Worm (Caenorhabditis elegans) whole organism, late embryonic: Measurements from ENCODE around the gene M05D6.5.

Experiments
- C38D4.7 ChIP-seq: fragments of 200-800 bp; sonication (Bioruptor generic); optimal IDR thresholded peaks from 2 replicates; lab custom pipeline; 2018; ENCODE audit warnings: mild to moderate bottlenecking, missing genetic modification characterization, moderate library complexity, missing compliant biosample characterization
- F13H6.1 ChIP-seq: sonication (generic microtip); optimal IDR thresholded peaks from 2 replicates; lab custom pipeline; 2016; ENCODE audit warnings: missing genetic modification characterization, missing compliant biosample characterization
- K02D7.2 ChIP-seq: sonication (generic microtip); optimal IDR thresholded peaks from 2 replicates; lab custom pipeline; 2017; ENCODE audit warnings: mild to moderate bottlenecking, missing genetic modification characterization, missing compliant biosample characterization
- K09A11.1 ChIP-seq: sonication (generic microtip); optimal IDR thresholded peaks from 2 replicates; lab custom pipeline; 2017; ENCODE audit warnings: antibody characterized with exemption, mild to moderate bottlenecking, missing genetic modification characterization, missing compliant biosample characterization; ENCODE audit not compliant: insufficient read depth
- Y22D7AL.16 ChIP-seq: sonication (generic microtip); optimal IDR thresholded peaks from 2 replicates; lab custom pipeline; 2016; ENCODE audit warnings: missing genetic modification characterization, missing compliant biosample characterization
- ceh-18 ChIP-seq: sonication (generic microtip); optimal IDR thresholded peaks from 2 replicates; lab custom pipeline; 2016; ENCODE audit warnings: missing genetic modification characterization, missing compliant biosample characterization
- ceh-19 ChIP-seq: fragments of 200-800 bp; sonication (Bioruptor generic); optimal IDR thresholded peaks from 2 replicates; lab custom pipeline; 2018; ENCODE audit warnings: mild to moderate bottlenecking, missing genetic modification characterization, missing compliant biosample characterization
- ceh-22 ChIP-seq: sonication (generic microtip); optimal IDR thresholded peaks from 2 replicates; lab custom pipeline; 2017; ENCODE audit warnings: missing biosample characterization, missing genetic modification characterization
- ceh-24 ChIP-seq: sonication (generic microtip); optimal IDR thresholded peaks from 2 replicates; lab custom pipeline; 2016; ENCODE audit warnings: mild to moderate bottlenecking, missing genetic modification characterization, missing compliant biosample characterization
- ceh-30 ChIP-seq: fragments of 150-350 bp; optimal IDR thresholded peaks from 2 replicates; lab custom pipeline; 2014; ENCODE audit warnings: missing biosample characterization, missing genetic modification characterization
- ceh-34 ChIP-seq: sonication (generic microtip); optimal IDR thresholded peaks from 2 replicates; lab custom pipeline; 2016; ENCODE audit warnings: mild to moderate bottlenecking, missing genetic modification characterization, missing compliant biosample characterization
- ceh-45 ChIP-seq: fragments of 200-800 bp; sonication (Bioruptor generic); IDR thresholded peaks from 2 replicates; pipeline ENCODE4 v1.3.6; 2022; ENCODE audit warnings: missing genetic modification reagents, missing genetic modification characterization, missing compliant biosample characterization
- ceh-48 ChIP-seq: sonication (generic microtip); optimal IDR thresholded peaks from 2 replicates; lab custom pipeline; 2016; ENCODE audit warnings: missing genetic modification characterization, inconsistent platforms, missing compliant biosample characterization
- ceh-6 ChIP-seq: fragments of 200-800 bp; sonication (Bioruptor generic); optimal IDR thresholded peaks from 2 replicates; lab custom pipeline; 2018; ENCODE audit warnings: mild to moderate bottlenecking, missing genetic modification characterization, missing compliant biosample characterization
- ceh-9 ChIP-seq: sonication (generic microtip); optimal IDR thresholded peaks from 2 replicates; lab custom pipeline; 2016; ENCODE audit warnings: mild to moderate bottlenecking, missing genetic modification characterization, inconsistent platforms, missing compliant biosample characterization
- dmd-4 ChIP-seq: sonication (generic microtip); optimal IDR thresholded peaks from 2 replicates; lab custom pipeline; 2016; ENCODE audit warnings: borderline replicate concordance, missing genetic modification characterization, missing compliant biosample characterization
- elt-2 ChIP-seq: sonication (generic microtip); optimal IDR thresholded peaks from 2 replicates; lab custom pipeline; 2016; ENCODE audit warnings: missing genetic modification reagents, missing genetic modification characterization, missing compliant biosample characterization
- elt-4 ChIP-seq: sonication (generic microtip); optimal IDR thresholded peaks from 2 replicates; lab custom pipeline; 2016; ENCODE audit warnings: missing genetic modification characterization, missing compliant biosample characterization
- fax-1 ChIP-seq: sonication (generic microtip); optimal IDR thresholded peaks from 2 replicates; lab custom pipeline; 2016; ENCODE audit warnings: missing genotype, missing genetic modification characterization, missing compliant biosample characterization
- hlh-13 ChIP-seq: fragments of 200-800 bp; sonication (Bioruptor generic); optimal IDR thresholded peaks from 2 replicates; lab custom pipeline; 2018; ENCODE audit warnings: mild to moderate bottlenecking, missing genetic modification characterization, missing compliant biosample characterization
- hlh-15 ChIP-seq: sonication (generic microtip); optimal IDR thresholded peaks from 2 replicates; lab custom pipeline; 2016; ENCODE audit warnings: missing genetic modification characterization, missing compliant biosample characterization
- hlh-30 ChIP-seq: sonication (generic microtip); optimal IDR thresholded peaks from 2 replicates; lab custom pipeline; 2017; ENCODE audit warnings: antibody characterized with exemption, missing genetic modification characterization, missing compliant biosample characterization; ENCODE audit not compliant: insufficient read depth
- madf-2 ChIP-seq: sonication (generic microtip); optimal IDR thresholded peaks from 2 replicates; lab custom pipeline; 2017; ENCODE audit warnings: missing genetic modification characterization, missing compliant biosample characterization
- mec-3 ChIP-seq: sonication (generic microtip); optimal IDR thresholded peaks from 2 replicates; lab custom pipeline; 2016; ENCODE audit warnings: borderline replicate concordance, missing genetic modification characterization, missing compliant biosample characterization
- nfya-1 ChIP-seq: sonication (generic microtip); optimal IDR thresholded peaks from 2 replicates; lab custom pipeline; 2017; ENCODE audit warnings: missing genetic modification characterization, mild to moderate bottlenecking, missing compliant biosample characterization, antibody characterized with exemption, moderate library complexity
- nhr-11 ChIP-seq: fragments of 150-350 bp; optimal IDR thresholded peaks from 2 replicates; lab custom pipeline; 2014; ENCODE audit warnings: missing biosample characterization, missing genetic modification characterization
- odd-2 ChIP-seq: sonication (generic microtip); optimal IDR thresholded peaks from 2 replicates; lab custom pipeline; 2017; ENCODE audit warnings: antibody characterized with exemption, mild to moderate bottlenecking, missing genetic modification characterization, missing compliant biosample characterization
- pax-1 ChIP-seq: fragments of 150-350 bp; optimal IDR thresholded peaks from 2 replicates; lab custom pipeline; 2014; ENCODE audit warnings: missing biosample characterization, missing genetic modification characterization
- pha-4 ChIP-seq: fragments of 150-350 bp; optimal IDR thresholded peaks from 2 replicates; lab custom pipeline; 2018; ENCODE audit warnings: missing biosample characterization, missing genetic modification reagents, missing genetic modification characterization
- pros-1 ChIP-seq: fragments of 150-350 bp; optimal IDR thresholded peaks from 2 replicates; lab custom pipeline; 2014; ENCODE audit warnings: missing biosample characterization, missing genetic modification reagents, missing genetic modification characterization
- rnt-1 ChIP-seq: sonication (generic microtip); optimal IDR thresholded peaks from 2 replicates; lab custom pipeline; 2016; ENCODE audit warnings: missing genetic modification characterization, missing compliant biosample characterization
- sdc-2 ChIP-seq: sonication (generic microtip); optimal IDR thresholded peaks from 2 replicates; lab custom pipeline; 2016; ENCODE audit warnings: missing genotype, missing genetic modification characterization, missing compliant biosample characterization
- sox-4 ChIP-seq: sonication (generic microtip); optimal IDR thresholded peaks from 2 replicates; lab custom pipeline; 2017; ENCODE audit warnings: mild to moderate bottlenecking, missing genetic modification characterization, inconsistent platforms, missing compliant biosample characterization
- syd-9 ChIP-seq: sonication (generic microtip); optimal IDR thresholded peaks from 2 replicates; lab custom pipeline; 2016; ENCODE audit warnings: mild to moderate bottlenecking, missing genetic modification characterization, moderate library complexity, missing compliant biosample characterization
- tbx-2 ChIP-seq: sonication (generic microtip); optimal IDR thresholded peaks from 2 replicates; lab custom pipeline; 2016; ENCODE audit warnings: missing genetic modification characterization, missing compliant biosample characterization
- tbx-7 ChIP-seq: sonication (generic microtip); optimal IDR thresholded peaks from 2 replicates; lab custom pipeline; 2016; ENCODE audit warnings: missing genotype, missing genetic modification characterization, missing compliant biosample characterization
- unc-3 ChIP-seq, 2 experiments: fragments of 200-800 bp in 1 of 2; sonication (Bioruptor generic) in 1 of 2; sonication (generic microtip) in 1 of 2; conservative IDR thresholded peaks in 1 of 2; optimal IDR thresholded peaks in 1 of 2; 2 replicates each; pipeline versions ENCODE4 v1.3.6 to Lab custom; 2016 to 2022; ENCODE audit warnings: missing compliant biosample characterization in 2 of 2, missing genetic modification characterization in 2 of 2, missing genetic modification reagents in 1 of 2
- unc-42 ChIP-seq: sonication (generic microtip); optimal IDR thresholded peaks from 2 replicates; lab custom pipeline; 2016; ENCODE audit warnings: missing genotype, missing genetic modification characterization, missing compliant biosample characterization
- unc-55 ChIP-seq: sonication (generic microtip); optimal IDR thresholded peaks from 2 replicates; lab custom pipeline; 2017; ENCODE audit warnings: missing biosample characterization, missing genetic modification reagents, missing genetic modification characterization
- unc-86 ChIP-seq: sonication (generic microtip); optimal IDR thresholded peaks from 2 replicates; lab custom pipeline; 2016; ENCODE audit warnings: missing genetic modification characterization, missing compliant biosample characterization
- ztf-16 ChIP-seq: sonication (generic microtip); optimal IDR thresholded peaks from 2 replicates; lab custom pipeline; 2017; ENCODE audit warnings: missing genetic modification characterization, missing compliant biosample characterization

Gene M05D6.5

DNA sequence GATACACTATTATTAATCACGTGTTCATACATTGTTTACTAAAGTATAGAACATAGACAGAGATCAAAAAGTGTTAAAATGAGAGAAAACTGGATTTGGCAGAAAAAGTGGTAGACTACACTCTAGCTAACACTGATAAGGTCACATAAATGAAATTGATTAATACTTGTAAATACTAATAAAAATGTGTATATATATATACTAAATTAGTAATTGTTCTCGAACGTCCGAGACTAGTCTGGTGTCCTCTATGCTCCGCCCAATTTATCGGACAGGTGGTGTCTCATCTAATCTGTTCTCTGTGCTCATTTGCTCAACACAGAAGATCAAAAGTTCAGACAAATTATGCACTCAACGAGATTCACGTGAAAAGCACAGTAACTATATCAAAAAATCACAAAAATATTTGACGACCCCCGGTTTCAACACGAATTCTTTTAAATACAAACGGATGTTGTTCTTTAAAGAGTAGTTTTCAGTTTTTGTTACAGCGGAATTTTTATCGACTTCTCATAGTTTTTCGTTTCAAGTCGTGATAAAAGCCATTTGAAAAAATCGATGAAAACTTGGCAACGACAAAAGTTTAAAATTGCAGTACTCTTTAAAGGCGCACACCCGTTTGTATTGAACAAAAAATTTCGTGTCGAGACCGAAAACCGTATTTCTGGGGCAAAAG is 832 bp downstream of the M05D6.5 start:
- TF ChIP-seq unc-55 (GFP tag; lab: Kevin White, UChicago) (peak; percentile 30), ztf-16 (tag; lab: Kevin White, UChicago) (no peak), pax-1 (tag; lab: Kevin White, UChicago) (peak; percentile 74), elt-2 (tag; lab: Kevin White, UChicago) (peak; percentile 21), rnt-1 (peak; percentile 11), odd-2 (tag; lab: Kevin White, UChicago) (no peak), madf-2 (tag; lab: Kevin White, UChicago) (no peak)

DNA sequence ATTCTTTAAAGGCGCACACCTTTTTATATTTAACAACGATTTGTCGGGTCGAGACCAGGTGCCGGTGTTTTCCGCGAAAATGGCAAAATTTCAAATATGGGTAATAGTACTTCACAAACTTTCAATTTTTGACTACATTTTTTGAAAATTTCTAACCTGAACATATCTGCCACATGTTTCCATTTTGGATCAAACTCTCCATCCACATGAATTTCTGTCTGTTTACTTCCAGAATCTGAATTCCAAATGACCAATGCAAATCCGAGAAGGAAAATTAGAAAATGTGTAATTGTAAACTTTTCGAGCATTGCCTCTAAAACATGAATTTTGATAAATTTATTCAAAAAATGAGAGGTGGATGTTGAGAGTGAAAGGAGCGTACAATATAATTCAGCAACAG is 1.8 kb downstream of the M05D6.5 start, which contains the start of gene lact-4:
lact-4 (minus strand) TSS at position 313 of the 400 bp plus-strand sequence.
- TF ChIP-seq ceh-18 (tag; lab: Kevin White, UChicago) = no peak
- no peak for TF ChIP-seq hlh-13 (GFP tag; lab: Kevin White, UChicago)
- no peak for TF ChIP-seq dmd-4
- no peak for TF ChIP-seq ceh-22 (tag; lab: Kevin White, UChicago)
- TF ChIP-seq sox-4 = no peak
- TF ChIP-seq hlh-30 = no peak
- no peak for TF ChIP-seq ceh-34 (tag; lab: Kevin White, UChicago)
- no peak for TF ChIP-seq pax-1 (tag; lab: Kevin White, UChicago)
- TF ChIP-seq tbx-2 (tag; lab: Kevin White, UChicago) = no peak
- TF ChIP-seq ceh-9 = no peak
- no peak for TF ChIP-seq unc-42 (tag; lab: Kevin White, UChicago)
- no peak for TF ChIP-seq unc-86 (tag; lab: Kevin White, UChicago)
- no peak for TF ChIP-seq madf-2 (tag; lab: Kevin White, UChicago)
- no peak for TF ChIP-seq ceh-6 (GFP tag; lab: Kevin White, UChicago)
- no peak for TF ChIP-seq hlh-15 (tag; lab: Kevin White, UChicago)
- TF ChIP-seq fax-1 (tag; lab: Kevin White, UChicago) = no peak
- no peak for TF ChIP-seq sdc-2 (tag; lab: Kevin White, UChicago)
- TF ChIP-seq ceh-30 = no peak

DNA sequence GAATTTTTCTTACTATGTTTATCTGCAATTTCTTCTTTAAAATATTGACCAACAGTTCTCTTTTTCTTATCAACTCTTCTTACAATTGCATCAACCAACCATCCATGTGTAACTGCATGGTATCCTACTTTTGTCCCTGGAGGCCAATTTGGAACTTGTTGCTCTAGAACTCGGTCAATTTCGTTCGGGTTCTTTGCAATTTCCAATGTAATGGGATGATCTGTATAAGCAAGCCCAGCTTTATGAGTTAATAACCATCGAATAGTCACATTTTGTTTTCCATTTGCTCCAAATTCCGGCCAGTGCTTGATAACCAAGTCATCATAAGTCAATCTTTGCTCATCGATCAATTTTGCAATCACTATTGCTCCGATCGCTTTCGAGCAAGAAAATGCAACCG is 2.7 kb downstream of the M05D6.5 start:
- TF ChIP-seq odd-2 (tag; lab: Kevin White, UChicago) = no peak
- TF ChIP-seq dmd-4 = no peak
- TF ChIP-seq tbx-7 (tag; lab: Kevin White, UChicago) = no peak
- TF ChIP-seq K09A11.1 (tag; lab: Kevin White, UChicago) = no peak
- no peak for TF ChIP-seq tbx-2 (tag; lab: Kevin White, UChicago)
- no peak for TF ChIP-seq hlh-15 (tag; lab: Kevin White, UChicago)
- TF ChIP-seq fax-1 (tag; lab: Kevin White, UChicago) = no peak

DNA sequence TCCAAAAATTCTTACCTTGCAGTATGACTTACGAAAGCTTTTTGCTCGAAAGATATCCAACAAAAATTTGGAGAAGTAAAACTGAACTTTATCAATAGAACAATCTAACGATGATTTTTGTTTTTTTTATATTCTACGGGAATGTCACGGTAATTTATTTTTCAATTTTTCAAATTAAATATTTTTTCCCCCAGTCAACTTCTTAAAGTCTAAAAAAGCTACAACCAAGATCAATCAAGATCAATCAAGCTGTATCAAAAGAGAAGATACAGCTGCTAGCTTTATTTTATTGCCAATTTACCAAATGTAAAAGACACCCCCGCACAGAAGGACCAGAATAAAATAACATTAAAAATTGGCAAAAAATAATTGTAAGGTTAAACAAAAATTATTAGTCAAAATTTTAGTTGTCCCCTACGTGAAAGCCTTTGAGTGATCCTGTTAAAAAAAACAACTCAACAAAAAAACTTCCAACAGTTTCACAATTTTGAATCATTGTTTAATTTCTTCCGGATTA is 6.6 kb downstream of the M05D6.5 start, which contains the start of the genes M05D6.1 and M05D6.3:
M05D6.1 (minus strand) TSS at position 101 of the 517 bp plus-strand sequence.
M05D6.3 (plus strand) TSS at position 467 of the 517 bp plus-strand sequence.
- TF ChIP-seq F13H6.1 (tag; lab: Kevin White, UChicago) (no peak), mec-3 (tag; lab: Kevin White, UChicago) (no peak), pros-1 (no peak), ceh-24 (tag; lab: Kevin White, UChicago) (no peak), unc-3 (GFP tag; conservative IDR thresholded peaks at IDR 0.05; lab: Robert Waterston, UW) (no peak), unc-3 (tag; optimal IDR thresholded peaks at IDR 0.05; lab: Kevin White, UChicago) (no peak), K02D7.2 (tag; lab: Kevin White, UChicago) (no peak), nfya-1 (tag; lab: Kevin White, UChicago) (no peak), nhr-11 (no peak), hlh-30 (no peak), ztf-16 (tag; lab: Kevin White, UChicago) (no peak), ceh-19 (GFP tag; lab: Kevin White, UChicago) (no peak), pha-4 (tag; lab: Kevin White, UChicago) (no peak), C38D4.7 (GFP tag; lab: Kevin White, UChicago) (no peak), syd-9 (no peak), sox-4 (no peak), ceh-45 (GFP tag; lab: Robert Waterston, UW) (no peak), ceh-48 (no peak), Y22D7AL.16 (tag; lab: Kevin White, UChicago) (no peak), ceh-30 (no peak), elt-4 (tag; lab: Kevin White, UChicago) (no peak)
